Worm (Caenorhabditis elegans) whole organism, L1 larva: ENCODE measurements around the gene T12B5.15.
"Not testable (repeated sequence)": the region's sequence is repeated elsewhere in the genome, so short reads cannot be mapped to it uniquely, and the experiment has no call there.

ENCODE experiments used
- aly-2 ChIP-seq: fragments of 150-350 bp; optimal IDR thresholded peaks from 2 replicates; lab custom pipeline; 2014; ENCODE audit warnings: missing biosample characterization, missing genetic modification characterization
- ama-1 ChIP-seq: fragments of 150-350 bp; optimal IDR thresholded peaks from 2 replicates; lab custom pipeline; 2014
- blmp-1 ChIP-seq: fragments of 150-350 bp; optimal IDR thresholded peaks from 2 replicates; lab custom pipeline; 2014; ENCODE audit warnings: missing biosample characterization, missing genetic modification characterization
- ces-1 ChIP-seq: fragments of 150-350 bp; optimal IDR thresholded peaks from 2 replicates; lab custom pipeline; 2014; ENCODE audit warnings: missing biosample characterization, missing genetic modification reagents, missing genetic modification characterization
- egl-27 ChIP-seq, 2 experiments: fragments of 150-350 bp in 1 of 2; sonication (generic microtip); optimal IDR thresholded peaks; 3 replicates each; lab custom pipeline; 2017 to 2018; ENCODE audit warnings: missing biosample characterization in 2 of 2, missing genetic modification characterization in 2 of 2, missing genetic modification reagents in 2 of 2
- fkh-10 ChIP-seq: sonication (generic microtip); optimal IDR thresholded peaks from 2 replicates; lab custom pipeline; 2017; ENCODE audit warnings: missing biosample characterization, missing genetic modification reagents, missing genetic modification characterization
- nhr-11 ChIP-seq: fragments of 150-350 bp; optimal IDR thresholded peaks from 2 replicates; lab custom pipeline; 2014; ENCODE audit warnings: missing biosample characterization, missing genetic modification characterization
- nhr-77 ChIP-seq: fragments of 150-350 bp; optimal IDR thresholded peaks from 2 replicates; lab custom pipeline; 2014; ENCODE audit warnings: missing biosample characterization, missing genetic modification characterization
- pqm-1 ChIP-seq: sonication (generic microtip); optimal IDR thresholded peaks from 3 replicates; lab custom pipeline; 2017; ENCODE audit warnings: missing biosample characterization, missing genetic modification characterization
- rnt-1 ChIP-seq: sonication (generic microtip); optimal IDR thresholded peaks from 2 replicates; lab custom pipeline; 2016; ENCODE audit warnings: mild to moderate bottlenecking, missing genetic modification characterization, moderate library complexity, missing compliant biosample characterization
- snpc-4 ChIP-seq: fragments of 150-350 bp; optimal IDR thresholded peaks from 2 replicates; lab custom pipeline; 2014; ENCODE audit warnings: missing biosample characterization, missing genetic modification characterization
- sox-4 ChIP-seq: sonication (generic microtip); optimal IDR thresholded peaks from 2 replicates; lab custom pipeline; 2016; ENCODE audit warnings: missing genetic modification characterization, missing compliant biosample characterization
- sptf-1 ChIP-seq: fragments of 150-350 bp; optimal IDR thresholded peaks from 2 replicates; lab custom pipeline; 2014; ENCODE audit warnings: missing biosample characterization, missing genetic modification characterization
- ztf-11 ChIP-seq, 2 experiments: sonication (generic microtip); optimal IDR thresholded peaks; 2 replicates each; lab custom pipeline; 2016 to 2017; ENCODE audit warnings: missing genetic modification characterization in 2 of 2, missing biosample characterization in 1 of 2, missing compliant biosample characterization in 1 of 2

DNA sequence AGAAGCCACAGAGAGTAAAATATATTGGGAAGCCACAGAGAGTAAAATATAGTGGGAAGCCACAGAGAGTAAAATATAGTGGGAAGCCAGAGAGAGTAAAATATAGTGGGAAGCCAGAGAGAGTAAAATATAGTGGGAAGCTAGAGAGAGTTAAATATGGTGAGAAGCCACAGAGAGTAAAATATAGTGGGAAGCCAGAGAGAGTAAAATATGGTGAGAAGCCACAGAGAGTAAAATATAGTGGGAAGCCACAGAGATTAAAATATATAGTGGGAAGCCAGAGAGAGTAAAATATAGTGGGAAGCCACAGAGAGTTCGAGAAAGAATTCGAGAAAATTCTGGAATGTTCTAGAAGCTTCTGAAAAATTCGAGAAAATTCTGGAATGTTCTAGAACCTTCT, 23.0 kb downstream of the T12B5.15 start:
- not testable (repeated sequence) for TF ChIP-seq ama-1; pqm-1 (tag; lab: Kevin White, UChicago); egl-27 (tag; optimal IDR thresholded peaks at IDR 0.05; lab: Kevin White, UChicago); fkh-10 (GFP tag; lab: Kevin White, UChicago); aly-2 (tag; lab: Kevin White, UChicago); ces-1 (GFP tag; lab: Kevin White, UChicago); snpc-4 (tag; lab: Kevin White, UChicago); sptf-1 (tag; lab: Kevin White, UChicago); blmp-1; nhr-11 (tag; lab: Kevin White, UChicago); nhr-77 (tag; lab: Kevin White, UChicago)
- TF ChIP-seq sox-4 (tag; lab: Kevin White, UChicago) = peak; percentile 71
- TF ChIP-seq ztf-11 (tag; optimal IDR thresholded peaks at IDR 0.05; lab: Kevin White, UChicago) = peak in 1 of 2 experiments; percentile 34
- peak; percentile 3 for TF ChIP-seq rnt-1 (tag; lab: Kevin White, UChicago)
